Worm (Caenorhabditis elegans) whole organism, late embryonic: Measurements from ENCODE around the gene tag-180.

Experiments used
- C38D4.7 ChIP-seq: fragments of 200-800 bp; sonication (Bioruptor generic); optimal IDR thresholded peaks from 2 replicates; lab custom pipeline; 2018; ENCODE audit warnings: mild to moderate bottlenecking, missing genetic modification characterization, moderate library complexity, missing compliant biosample characterization
- T23F11.4 ChIP-seq: fragments of 200-800 bp; sonication (Bioruptor generic); optimal IDR thresholded peaks from 2 replicates; lab custom pipeline; 2018; ENCODE audit warnings: mild to moderate bottlenecking, missing genetic modification characterization, missing compliant biosample characterization
- Y22D7AL.16 ChIP-seq: sonication (generic microtip); optimal IDR thresholded peaks from 2 replicates; lab custom pipeline; 2016; ENCODE audit warnings: missing genetic modification characterization, missing compliant biosample characterization
- ama-1 ChIP-seq: fragments of 150-350 bp; optimal IDR thresholded peaks from 2 replicates; lab custom pipeline; 2014
- ceh-14 ChIP-seq: sonication (generic microtip); optimal IDR thresholded peaks from 2 replicates; lab custom pipeline; 2016; ENCODE audit warnings: missing genotype, missing genetic modification characterization, missing compliant biosample characterization
- ceh-19 ChIP-seq: fragments of 200-800 bp; sonication (Bioruptor generic); optimal IDR thresholded peaks from 2 replicates; lab custom pipeline; 2018; ENCODE audit warnings: mild to moderate bottlenecking, missing genetic modification characterization, missing compliant biosample characterization
- ceh-2 ChIP-seq: sonication (generic microtip); optimal IDR thresholded peaks from 2 replicates; lab custom pipeline; 2016; ENCODE audit warnings: missing genotype, missing genetic modification characterization, missing compliant biosample characterization
- ceh-22 ChIP-seq: sonication (generic microtip); optimal IDR thresholded peaks from 2 replicates; lab custom pipeline; 2017; ENCODE audit warnings: missing biosample characterization, missing genetic modification characterization
- ceh-24 ChIP-seq: sonication (generic microtip); optimal IDR thresholded peaks from 2 replicates; lab custom pipeline; 2016; ENCODE audit warnings: mild to moderate bottlenecking, missing genetic modification characterization, missing compliant biosample characterization
- ceh-30 ChIP-seq: fragments of 150-350 bp; optimal IDR thresholded peaks from 2 replicates; lab custom pipeline; 2014; ENCODE audit warnings: missing biosample characterization, missing genetic modification characterization
- ceh-48 ChIP-seq: sonication (generic microtip); optimal IDR thresholded peaks from 2 replicates; lab custom pipeline; 2016; ENCODE audit warnings: missing genetic modification characterization, inconsistent platforms, missing compliant biosample characterization
- ceh-9 ChIP-seq: sonication (generic microtip); optimal IDR thresholded peaks from 2 replicates; lab custom pipeline; 2016; ENCODE audit warnings: mild to moderate bottlenecking, missing genetic modification characterization, inconsistent platforms, missing compliant biosample characterization
- che-1 ChIP-seq: sonication (generic microtip); optimal IDR thresholded peaks from 2 replicates; lab custom pipeline; 2016; ENCODE audit warnings: mild to moderate bottlenecking, missing genetic modification characterization, missing compliant biosample characterization
- dmd-4 ChIP-seq: sonication (generic microtip); optimal IDR thresholded peaks from 2 replicates; lab custom pipeline; 2016; ENCODE audit warnings: borderline replicate concordance, missing genetic modification characterization, missing compliant biosample characterization
- dve-1 ChIP-seq: sonication (generic microtip); optimal IDR thresholded peaks from 2 replicates; lab custom pipeline; 2017; ENCODE audit warnings: antibody characterized with exemption, mild to moderate bottlenecking, missing genetic modification characterization, missing compliant biosample characterization
- elt-2 ChIP-seq: sonication (generic microtip); optimal IDR thresholded peaks from 2 replicates; lab custom pipeline; 2016; ENCODE audit warnings: missing genetic modification reagents, missing genetic modification characterization, missing compliant biosample characterization
- elt-4 ChIP-seq: sonication (generic microtip); optimal IDR thresholded peaks from 2 replicates; lab custom pipeline; 2016; ENCODE audit warnings: missing genetic modification characterization, missing compliant biosample characterization
- eyg-1 ChIP-seq: sonication (generic microtip); optimal IDR thresholded peaks from 2 replicates; lab custom pipeline; 2016; ENCODE audit warnings: missing genotype, missing genetic modification characterization, missing compliant biosample characterization
- gmeb-2 ChIP-seq: sonication (generic microtip); optimal IDR thresholded peaks from 2 replicates; lab custom pipeline; 2016; ENCODE audit warnings: missing genetic modification characterization, inconsistent platforms, missing compliant biosample characterization
- hlh-13 ChIP-seq: fragments of 200-800 bp; sonication (Bioruptor generic); optimal IDR thresholded peaks from 2 replicates; lab custom pipeline; 2018; ENCODE audit warnings: mild to moderate bottlenecking, missing genetic modification characterization, missing compliant biosample characterization
- hlh-15 ChIP-seq: sonication (generic microtip); optimal IDR thresholded peaks from 2 replicates; lab custom pipeline; 2016; ENCODE audit warnings: missing genetic modification characterization, missing compliant biosample characterization
- hlh-8 ChIP-seq: sonication (generic microtip); optimal IDR thresholded peaks from 2 replicates; lab custom pipeline; 2016; ENCODE audit warnings: missing genotype, missing genetic modification characterization, missing compliant biosample characterization
- lim-6 ChIP-seq: sonication (generic microtip); optimal IDR thresholded peaks from 2 replicates; lab custom pipeline; 2016; ENCODE audit warnings: missing genetic modification characterization, missing compliant biosample characterization
- lin-11 ChIP-seq: fragments of 200-800 bp; sonication (Bioruptor generic); optimal IDR thresholded peaks from 2 replicates; lab custom pipeline; 2018; ENCODE audit warnings: mild to moderate bottlenecking, missing genetic modification characterization, missing compliant biosample characterization
- mec-3 ChIP-seq: sonication (generic microtip); optimal IDR thresholded peaks from 2 replicates; lab custom pipeline; 2016; ENCODE audit warnings: borderline replicate concordance, missing genetic modification characterization, missing compliant biosample characterization
- nfya-1 ChIP-seq: sonication (generic microtip); optimal IDR thresholded peaks from 2 replicates; lab custom pipeline; 2017; ENCODE audit warnings: missing genetic modification characterization, mild to moderate bottlenecking, missing compliant biosample characterization, antibody characterized with exemption, moderate library complexity
- nhr-11 ChIP-seq: fragments of 150-350 bp; optimal IDR thresholded peaks from 2 replicates; lab custom pipeline; 2014; ENCODE audit warnings: missing biosample characterization, missing genetic modification characterization
- odd-2 ChIP-seq: sonication (generic microtip); optimal IDR thresholded peaks from 2 replicates; lab custom pipeline; 2017; ENCODE audit warnings: antibody characterized with exemption, mild to moderate bottlenecking, missing genetic modification characterization, missing compliant biosample characterization
- pros-1 ChIP-seq: fragments of 150-350 bp; optimal IDR thresholded peaks from 2 replicates; lab custom pipeline; 2014; ENCODE audit warnings: missing biosample characterization, missing genetic modification reagents, missing genetic modification characterization
- sox-4 ChIP-seq: sonication (generic microtip); optimal IDR thresholded peaks from 2 replicates; lab custom pipeline; 2017; ENCODE audit warnings: mild to moderate bottlenecking, missing genetic modification characterization, inconsistent platforms, missing compliant biosample characterization
- tbx-2 ChIP-seq: sonication (generic microtip); optimal IDR thresholded peaks from 2 replicates; lab custom pipeline; 2016; ENCODE audit warnings: missing genetic modification characterization, missing compliant biosample characterization
- tbx-7 ChIP-seq: sonication (generic microtip); optimal IDR thresholded peaks from 2 replicates; lab custom pipeline; 2016; ENCODE audit warnings: missing genotype, missing genetic modification characterization, missing compliant biosample characterization
- ttx-3 ChIP-seq: sonication (generic microtip); optimal IDR thresholded peaks from 2 replicates; lab custom pipeline; 2016; ENCODE audit warnings: missing genetic modification reagents, missing genetic modification characterization, missing compliant biosample characterization
- unc-3 ChIP-seq, 2 experiments: fragments of 200-800 bp in 1 of 2; sonication (Bioruptor generic) in 1 of 2; sonication (generic microtip) in 1 of 2; conservative IDR thresholded peaks in 1 of 2; optimal IDR thresholded peaks in 1 of 2; 2 replicates each; pipeline versions ENCODE4 v1.3.6 to Lab custom; 2016 to 2022; ENCODE audit warnings: missing compliant biosample characterization in 2 of 2, missing genetic modification characterization in 2 of 2, missing genetic modification reagents in 1 of 2
- unc-42 ChIP-seq: sonication (generic microtip); optimal IDR thresholded peaks from 2 replicates; lab custom pipeline; 2016; ENCODE audit warnings: missing genotype, missing genetic modification characterization, missing compliant biosample characterization
- unc-55 ChIP-seq: sonication (generic microtip); optimal IDR thresholded peaks from 2 replicates; lab custom pipeline; 2017; ENCODE audit warnings: missing biosample characterization, missing genetic modification reagents, missing genetic modification characterization
- unc-86 ChIP-seq: sonication (generic microtip); optimal IDR thresholded peaks from 2 replicates; lab custom pipeline; 2016; ENCODE audit warnings: missing genetic modification characterization, missing compliant biosample characterization
- ztf-16 ChIP-seq: sonication (generic microtip); optimal IDR thresholded peaks from 2 replicates; lab custom pipeline; 2017; ENCODE audit warnings: missing genetic modification characterization, missing compliant biosample characterization

tag-180 gene

DNA sequence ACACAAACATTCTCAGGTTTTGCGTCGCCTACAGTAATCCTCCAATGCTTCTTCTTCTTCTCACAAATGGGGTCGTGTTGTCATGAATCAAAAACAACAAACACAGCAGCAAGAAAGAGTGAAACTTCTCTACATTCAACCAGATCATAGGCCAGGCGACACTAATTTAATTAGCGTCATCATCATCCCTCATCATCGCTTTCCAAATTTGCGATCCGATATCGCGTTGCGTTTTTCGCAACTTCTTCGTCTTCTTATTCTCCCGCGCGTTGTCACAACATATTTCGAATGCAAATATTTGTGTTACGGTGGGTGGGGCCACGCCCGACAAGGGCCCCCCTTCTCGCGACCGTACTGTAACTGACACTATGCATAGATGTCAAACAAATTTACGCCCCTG, 42.8 kb downstream of the tag-180 start:
- TF ChIP-seq hlh-8, result no peak
- TF ChIP-seq ztf-16 (tag; lab: Kevin White, UChicago), result no peak
- TF ChIP-seq ceh-14, result no peak
- no peak for TF ChIP-seq dve-1 (tag; lab: Kevin White, UChicago)
- TF ChIP-seq ceh-30 (tag; lab: Kevin White, UChicago), result no peak
- TF ChIP-seq, all 69 proteins: peak for 0

DNA sequence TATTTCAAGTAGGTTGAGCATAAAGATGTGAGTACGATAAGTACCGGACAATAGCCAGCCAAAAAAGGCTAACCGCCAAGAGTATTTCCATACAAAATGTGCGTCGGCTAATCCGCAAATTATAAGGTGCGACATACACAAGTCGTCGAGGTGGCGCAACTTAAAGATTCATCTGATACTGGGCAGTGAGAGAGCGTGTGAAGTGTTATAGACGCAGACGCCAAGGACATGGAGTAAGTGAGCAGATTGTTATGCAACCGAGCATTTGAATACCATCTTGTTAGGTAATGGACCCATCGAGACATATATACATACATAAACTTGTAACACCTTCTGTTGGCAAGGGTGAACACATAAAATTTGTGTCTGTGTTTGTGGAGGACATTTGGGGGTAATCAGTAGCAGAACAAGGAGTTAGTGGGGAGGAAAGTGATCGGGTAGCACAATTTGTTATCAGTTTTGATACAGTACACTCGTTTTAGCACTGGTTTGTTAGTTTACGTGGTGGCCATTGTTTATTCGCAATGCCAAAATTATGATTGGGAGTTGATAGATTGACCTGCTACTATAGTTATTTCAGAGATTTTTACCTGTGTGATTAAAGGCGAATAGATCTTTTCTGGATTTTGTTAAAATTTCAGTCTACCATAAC, 43.8 kb downstream of the tag-180 start:
- TF ChIP-seq tbx-2 (peak; percentile 59), unc-55 (GFP tag; lab: Kevin White, UChicago) (no peak), elt-2 (tag; lab: Kevin White, UChicago) (peak; percentile 36), che-1 (tag; lab: Kevin White, UChicago) (no peak), gmeb-2 (tag; lab: Kevin White, UChicago) (no peak), ceh-2 (no peak)
- TF ChIP-seq, all 69 proteins: peak for 2

DNA sequence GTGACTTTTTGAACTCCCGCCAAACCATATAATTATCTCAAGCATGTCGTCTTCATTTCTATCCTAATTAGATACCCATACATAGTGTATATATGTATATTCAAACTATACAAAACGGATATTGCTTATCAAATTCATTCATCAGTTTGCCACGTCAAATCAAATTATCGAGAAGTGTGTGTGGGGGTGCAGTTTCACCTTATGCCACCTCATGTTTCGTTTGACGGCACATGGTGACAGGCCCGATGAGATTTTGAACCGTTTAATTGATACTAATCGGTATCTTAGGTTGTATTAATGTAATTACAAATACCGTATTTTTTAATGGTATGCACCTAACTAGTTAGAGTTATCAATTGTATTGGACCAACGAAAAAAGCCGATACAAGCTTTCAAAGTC, 44.5 kb downstream of the tag-180 start:
- TF ChIP-seq T23F11.4 (GFP tag; lab: Kevin White, UChicago) (no peak), hlh-15 (tag; lab: Kevin White, UChicago) (no peak), nhr-11 (no peak), elt-4 (tag; lab: Kevin White, UChicago) (no peak), unc-86 (tag; lab: Kevin White, UChicago) (no peak), Y22D7AL.16 (no peak), nfya-1 (tag; lab: Kevin White, UChicago) (no peak), ttx-3 (tag; lab: Kevin White, UChicago) (no peak), ceh-48 (tag; lab: Kevin White, UChicago) (no peak), ceh-24 (tag; lab: Kevin White, UChicago) (no peak)

DNA sequence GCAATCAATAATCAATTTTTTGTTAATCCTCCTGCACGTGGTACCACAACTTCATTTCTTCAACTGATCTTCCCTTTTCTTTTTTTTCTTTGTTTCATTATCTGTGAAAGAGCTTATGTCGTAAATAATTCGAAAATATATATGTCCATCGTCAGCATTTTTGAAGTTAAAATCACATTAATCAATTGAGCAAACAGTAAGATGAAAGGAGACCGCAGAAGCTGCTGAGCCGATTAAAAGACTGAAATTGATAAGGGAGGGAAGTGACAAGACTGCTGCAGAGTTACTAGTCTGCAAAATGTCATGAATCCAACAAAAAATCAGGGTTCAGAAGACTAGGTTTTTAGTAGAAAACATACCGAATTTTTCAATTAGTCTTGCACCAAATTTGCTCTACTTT, 45.4 kb downstream of the tag-180 start:
- TF ChIP-seq C38D4.7 (GFP tag; lab: Kevin White, UChicago) (no peak), Y22D7AL.16 (no peak), odd-2 (tag; lab: Kevin White, UChicago) (no peak), sox-4 (no peak), mec-3 (tag; lab: Kevin White, UChicago) (no peak), ceh-19 (GFP tag; lab: Kevin White, UChicago) (no peak), hlh-15 (tag; lab: Kevin White, UChicago) (no peak), lin-11 (tag; lab: Kevin White, UChicago) (no peak)

DNA sequence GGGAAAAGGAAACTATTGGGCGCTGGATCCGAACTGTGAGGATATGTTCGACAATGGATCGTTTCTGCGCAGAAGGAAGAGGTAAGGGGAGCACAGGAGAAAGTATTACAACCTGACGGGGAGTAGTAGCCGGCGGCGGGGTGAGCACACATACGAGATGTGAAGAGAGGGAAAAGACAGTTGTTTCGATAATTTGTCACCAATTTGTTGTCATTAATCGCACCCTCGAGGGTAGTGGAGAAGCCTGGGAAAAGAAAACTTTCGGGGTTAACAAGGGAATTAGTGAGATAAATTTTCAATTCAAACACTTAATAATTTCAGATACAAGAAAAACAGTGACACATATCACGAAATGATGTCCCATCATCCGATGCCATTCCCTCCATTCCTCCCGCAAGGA, 46.2 kb downstream of the tag-180 start:
- TF ChIP-seq unc-86 (tag; lab: Kevin White, UChicago), result no peak
- no peak for TF ChIP-seq nhr-11
- peak; percentile 6 for TF ChIP-seq tbx-2
- TF ChIP-seq dmd-4 (tag; lab: Kevin White, UChicago), result no peak
- TF ChIP-seq unc-55 (GFP tag; lab: Kevin White, UChicago), result peak; percentile 28

DNA sequence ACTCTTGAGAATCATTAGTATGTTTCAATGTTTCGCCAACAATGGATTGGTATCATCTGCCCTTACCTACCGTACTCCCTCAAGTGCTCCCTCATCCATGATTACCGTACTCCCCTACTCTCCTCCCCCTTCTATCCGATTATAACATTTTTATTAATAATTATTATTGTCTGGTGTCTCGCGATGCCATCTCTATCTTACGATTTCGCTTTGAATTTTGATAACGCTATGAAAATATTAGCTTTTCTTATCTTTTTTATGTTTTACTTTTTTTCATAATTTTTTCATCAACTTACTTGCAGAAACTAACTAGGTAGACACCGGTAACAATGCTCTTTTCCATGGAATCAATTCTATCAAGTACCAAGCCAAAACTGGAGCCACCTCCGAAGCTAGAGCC, 47.6 kb downstream of the tag-180 start, which contains the start of gene unc-130:
TSS of gene unc-130 (plus strand) at position 301 of the 400 bp plus-strand sequence.
- no peak for TF ChIP-seq mec-3 (tag; lab: Kevin White, UChicago)
- no peak for TF ChIP-seq ceh-19 (GFP tag; lab: Kevin White, UChicago)
- TF ChIP-seq hlh-13 (GFP tag; lab: Kevin White, UChicago), result no peak
- TF ChIP-seq Y22D7AL.16, result no peak
- TF ChIP-seq lin-11 (tag; lab: Kevin White, UChicago), result no peak
- no peak for TF ChIP-seq pros-1 (tag; lab: Kevin White, UChicago)
- TF ChIP-seq unc-86 (tag; lab: Kevin White, UChicago), result no peak
- TF ChIP-seq ceh-14, result no peak
- no peak for TF ChIP-seq ztf-16 (tag; lab: Kevin White, UChicago)
- no peak for TF ChIP-seq unc-42 (tag; lab: Kevin White, UChicago)
- TF ChIP-seq lim-6, result no peak
- no peak for TF ChIP-seq ceh-9 (tag; lab: Kevin White, UChicago)
- TF ChIP-seq ceh-30 (tag; lab: Kevin White, UChicago), result no peak
- no peak for TF ChIP-seq unc-3 (GFP tag; conservative IDR thresholded peaks at IDR 0.05; lab: Robert Waterston, UW)
- no peak for TF ChIP-seq unc-3 (tag; optimal IDR thresholded peaks at IDR 0.05; lab: Kevin White, UChicago)
- TF ChIP-seq eyg-1 (tag; lab: Kevin White, UChicago), result no peak
- TF ChIP-seq ama-1 (lab: Kevin White, UChicago), result no peak
- TF ChIP-seq ceh-22 (tag; lab: Kevin White, UChicago), result no peak
- no peak for TF ChIP-seq tbx-7 (tag; lab: Kevin White, UChicago)
- TF ChIP-seq, all 69 proteins: peak for 0
